Fruit fly (Drosophila melanogaster): ENCODE measurements around the gene mRpL44.

Gene mRpL44

dm6 chr3R:5483488-5484109 lies 13.2 kb upstream of the mRpL44 start, which contains the start of gene ksr (continued):
- TF ChIP-seq eyg (GFP tag; optimal IDR thresholded peaks at IDR 0.05) (no peak), ind (GFP tag; optimal IDR thresholded peaks at IDR 0.05) (no peak), NC2β (GFP tag; optimal IDR thresholded peaks at IDR 0.05) (no peak), CG4617 (GFP tag; optimal IDR thresholded peaks at IDR 0.05; ENCODE audit: borderline replicate concordance) (peak; percentile 80), Kr (GFP tag; optimal IDR thresholded peaks at IDR 0.05) (no peak), Hr39 (optimal IDR thresholded peaks at IDR 0.05) (no peak), CG1792 (GFP tag; optimal IDR thresholded peaks at IDR 0.05) (no peak), CG7839 (tag; optimal IDR thresholded peaks at IDR 0.05) (no peak), ab (GFP tag; optimal IDR thresholded peaks at IDR 0.05) (no peak), ATbp (GFP tag; optimal IDR thresholded peaks at IDR 0.05) (no peak), salm (tag; optimal IDR thresholded peaks at IDR 0.05) (no peak), Scr (GFP tag; IDR thresholded peaks at IDR 0.05; ENCODE audit: partially characterized antibody) (0 out of 2 replicates have a peak, but pooled peaks have one; percentile 11), Neu2 (GFP tag; optimal IDR thresholded peaks at IDR 0.05; ENCODE audit: borderline replicate concordance) (no peak), Ptx1 (GFP tag; IDR thresholded peaks at IDR 0.05) (no peak), CG5180 (GFP tag; optimal IDR thresholded peaks at IDR 0.05) (no peak), CG9797 (GFP tag; optimal IDR thresholded peaks at IDR 0.05) (peak; percentile 55), so (GFP tag; IDR thresholded peaks at IDR 0.05) (no peak), Myb (GFP tag; optimal IDR thresholded peaks at IDR 0.05) (no peak), dysf (GFP tag; IDR thresholded peaks at IDR 0.05) (no peak), kni (GFP tag; optimal IDR thresholded peaks at IDR 0.05) (no peak), bcd (GFP tag; optimal IDR thresholded peaks at IDR 0.05) (no peak), CG6683 (GFP tag; optimal IDR thresholded peaks at IDR 0.05) (no peak), CG12155 (GFP tag; optimal IDR thresholded peaks at IDR 0.05) (no peak), tll (GFP tag; optimal IDR thresholded peaks at IDR 0.05) (no peak), CG15073 (GFP tag; optimal IDR thresholded peaks at IDR 0.05) (no peak), schlank (tag; optimal IDR thresholded peaks at IDR 0.05) (no peak), oc (tag; optimal IDR thresholded peaks at IDR 0.05) (no peak), Bgb (GFP tag; IDR thresholded peaks at IDR 0.05; ENCODE audit: partially characterized antibody) (peak; percentile 29; the same call in 1 of the 2 replicates), lola (GFP tag; optimal IDR thresholded peaks at IDR 0.05) (peak in 1 of 3 experiments; percentile 29), CG30403 (GFP tag; optimal IDR thresholded peaks at IDR 0.05) (peak; percentile 31), CG12391 (tag; optimal IDR thresholded peaks at IDR 0.05) (peak; percentile 60), sens (GFP tag) (peak; percentile 74), CG17912 (GFP tag; optimal IDR thresholded peaks at IDR 0.05) (no peak), pfk (GFP tag; optimal IDR thresholded peaks at IDR 0.05) (no peak), CG12104 (GFP tag; optimal IDR thresholded peaks at IDR 0.05) (no peak), lilli (GFP tag; optimal IDR thresholded peaks at IDR 0.05) (no peak), Sry-δ (GFP tag; optimal IDR thresholded peaks at IDR 0.05) (no peak), Drgx (GFP tag; IDR thresholded peaks at IDR 0.05) (0 out of 2 replicates have a peak, but pooled peaks have one; percentile 14), CG14441 (GFP tag; IDR thresholded peaks at IDR 0.05) (no peak), Atf6 (GFP tag; IDR thresholded peaks at IDR 0.05) (no peak), CG31365 (tag; optimal IDR thresholded peaks at IDR 0.05) (no peak), Spps (tag; optimal IDR thresholded peaks at IDR 0.05) (no peak), CG18262 (tag; optimal IDR thresholded peaks at IDR 0.05) (no peak), lbe (GFP tag; optimal IDR thresholded peaks at IDR 0.05) (no peak), grau (tag; optimal IDR thresholded peaks at IDR 0.05) (peak; percentile 51), dan (GFP tag; IDR thresholded peaks at IDR 0.05) (no peak), CG15696 (tag; optimal IDR thresholded peaks at IDR 0.05) (no peak), Elba2 (GFP tag; optimal IDR thresholded peaks at IDR 0.05) (no peak), Rx (GFP tag; IDR thresholded peaks at IDR 0.05) (no peak), CG17186 (GFP tag; optimal IDR thresholded peaks at IDR 0.05) (no peak)

Measured in whole organism, embryonic.